Worm (Caenorhabditis elegans) whole organism, young adult: ENCODE data around the gene chl-1.
A peak's percentile ranks its signal among the peaks of the same experiment; 100 is the strongest.

Source experiments
- B0261.1 ChIP-seq: sonication (generic microtip); optimal IDR thresholded peaks from 2 replicates; lab custom pipeline; 2016; ENCODE audit warnings: mild to moderate bottlenecking, missing genetic modification characterization, moderate library complexity, missing compliant biosample characterization
- D2030.7 ChIP-seq: fragments of 200-800 bp; sonication (Bioruptor generic); IDR thresholded peaks from 2 replicates; pipeline ENCODE4 v1.3.6; 2022; ENCODE audit warnings: missing genetic modification reagents, missing genetic modification characterization, missing compliant biosample characterization
- F33H1.4 ChIP-seq: fragments of 200-800 bp; sonication (Bioruptor generic); IDR thresholded peaks from 2 replicates; pipeline ENCODE4 v1.3.6; 2022; ENCODE audit warnings: missing genetic modification reagents, missing genetic modification characterization, missing compliant biosample characterization
- F49E8.2 ChIP-seq: sonication (generic microtip); optimal IDR thresholded peaks from 3 replicates; lab custom pipeline; 2017; ENCODE audit warnings: missing genetic modification characterization, mild to moderate bottlenecking, missing compliant biosample characterization, antibody characterized with exemption, moderate library complexity; ENCODE audit not compliant: insufficient read depth
- K12H6.12 ChIP-seq: fragments of 200-800 bp; sonication (Bioruptor generic); optimal IDR thresholded peaks from 2 replicates; lab custom pipeline; 2018; ENCODE audit warnings: mild to moderate bottlenecking, missing genetic modification characterization, missing compliant biosample characterization
- Y79H2A.3 ChIP-seq: fragments of 200-800 bp; sonication (Bioruptor generic); conservative IDR thresholded peaks from 2 replicates; pipeline ENCODE4 v1.3.6; 2022; ENCODE audit warnings: missing genetic modification reagents, missing genetic modification characterization, missing compliant biosample characterization
- aptf-2 ChIP-seq: fragments of 200-800 bp; sonication (Bioruptor generic); conservative IDR thresholded peaks from 2 replicates; pipeline ENCODE4 v1.3.6; 2022; ENCODE audit warnings: missing genetic modification reagents, missing genetic modification characterization, missing compliant biosample characterization
- aptf-3 ChIP-seq: fragments of 200-800 bp; sonication (Bioruptor generic); IDR thresholded peaks from 2 replicates; pipeline ENCODE4 v1.3.6; 2022; ENCODE audit warnings: missing genetic modification characterization, missing compliant biosample characterization
- atf-7 ChIP-seq: sonication (generic microtip); optimal IDR thresholded peaks from 2 replicates; lab custom pipeline; 2017; ENCODE audit warnings: mild to moderate bottlenecking, missing genetic modification characterization, missing compliant biosample characterization
- attf-5 ChIP-seq: fragments of 200-800 bp; sonication (Bioruptor generic); optimal IDR thresholded peaks from 2 replicates; lab custom pipeline; 2018; ENCODE audit warnings: mild to moderate bottlenecking, missing genetic modification characterization, missing compliant biosample characterization
- attf-6 ChIP-seq: fragments of 200-800 bp; sonication (Bioruptor generic); IDR thresholded peaks from 2 replicates; pipeline ENCODE4 v1.3.6; 2022; ENCODE audit warnings: missing genetic modification reagents, missing genetic modification characterization, missing compliant biosample characterization
- bed-1 ChIP-seq: fragments of 200-800 bp; sonication (Bioruptor generic); IDR thresholded peaks from 2 replicates; pipeline ENCODE4 v1.3.6; 2022; ENCODE audit warnings: missing genetic modification reagents, missing genetic modification characterization, missing compliant biosample characterization
- cebp-1 ChIP-seq, 2 experiments: fragments of 200-800 bp in 1 of 2; sonication (Bioruptor generic) in 1 of 2; sonication (generic microtip) in 1 of 2; IDR thresholded peaks in 1 of 2; optimal IDR thresholded peaks in 1 of 2; 2 replicates each; pipeline versions ENCODE4 v1.3.6 to Lab custom; 2017 to 2022; ENCODE audit warnings: missing compliant biosample characterization in 2 of 2, missing genetic modification characterization in 2 of 2, mild to moderate bottlenecking in 1 of 2, missing genetic modification reagents in 1 of 2, moderate library complexity in 1 of 2
- ceh-100 ChIP-seq: fragments of 200-800 bp; sonication (Bioruptor generic); IDR thresholded peaks from 2 replicates; pipeline ENCODE4 v1.3.6; 2022; ENCODE audit warnings: missing genetic modification reagents, missing genetic modification characterization, missing compliant biosample characterization
- ceh-27 ChIP-seq: fragments of 200-800 bp; sonication (Bioruptor generic); optimal IDR thresholded peaks from 2 replicates; lab custom pipeline; 2018; ENCODE audit warnings: mild to moderate bottlenecking, missing genetic modification characterization, moderate library complexity, missing compliant biosample characterization
- ceh-79 ChIP-seq: sonication (generic microtip); optimal IDR thresholded peaks from 2 replicates; lab custom pipeline; 2017; ENCODE audit warnings: mild to moderate bottlenecking, missing genetic modification characterization, missing compliant biosample characterization
- chd-7 ChIP-seq: sonication (generic microtip); optimal IDR thresholded peaks from 2 replicates; lab custom pipeline; 2016; ENCODE audit warnings: mild to moderate bottlenecking, missing genetic modification characterization, moderate library complexity, missing compliant biosample characterization
- dpff-1 ChIP-seq: sonication (generic microtip); optimal IDR thresholded peaks from 2 replicates; lab custom pipeline; 2017; ENCODE audit warnings: mild to moderate bottlenecking, missing genetic modification characterization, missing compliant biosample characterization
- dpl-1 ChIP-seq: fragments of 150-350 bp; optimal IDR thresholded peaks from 2 replicates; lab custom pipeline; 2014; ENCODE audit warnings: missing biosample characterization, missing genetic modification reagents, missing genetic modification characterization
- efl-1 ChIP-seq: fragments of 150-350 bp; optimal IDR thresholded peaks from 2 replicates; lab custom pipeline; 2014; ENCODE audit warnings: missing biosample characterization, missing genetic modification reagents, missing genetic modification characterization
- ekl-4 ChIP-seq: fragments of 200-800 bp; sonication (Bioruptor generic); IDR thresholded peaks from 2 replicates; pipeline ENCODE4 v1.3.6; 2022; ENCODE audit warnings: missing genetic modification reagents, missing genetic modification characterization, missing compliant biosample characterization
- ets-4 ChIP-seq: fragments of 200-800 bp; sonication (Bioruptor generic); optimal IDR thresholded peaks from 2 replicates; lab custom pipeline; 2018; ENCODE audit warnings: mild to moderate bottlenecking, missing genetic modification characterization, missing compliant biosample characterization
- him-1 ChIP-seq: sonication (generic microtip); optimal IDR thresholded peaks from 2 replicates; lab custom pipeline; 2016; ENCODE audit warnings: missing genotype, missing genetic modification reagents, missing genetic modification characterization, missing compliant biosample characterization
- hmg-1.2 ChIP-seq: fragments of 200-800 bp; sonication (Bioruptor generic); IDR thresholded peaks from 2 replicates; pipeline ENCODE4 v1.3.6; 2022; ENCODE audit warnings: missing genetic modification reagents, missing genetic modification characterization, missing compliant biosample characterization
- hmg-20 ChIP-seq: fragments of 200-800 bp; sonication (Bioruptor generic); IDR thresholded peaks from 2 replicates; pipeline ENCODE4 v1.3.6; 2022; ENCODE audit warnings: missing genetic modification reagents, missing genetic modification characterization, missing compliant biosample characterization
- let-607 ChIP-seq, 2 experiments: fragments of 200-800 bp in 1 of 2; sonication (Bioruptor generic) in 1 of 2; sonication (generic microtip) in 1 of 2; optimal IDR thresholded peaks; 2 replicates each; lab custom pipeline; 2016 to 2018; ENCODE audit warnings: mild to moderate bottlenecking in 2 of 2, missing compliant biosample characterization in 2 of 2, missing genetic modification characterization in 2 of 2, moderate library complexity in 2 of 2, missing genotype in 1 of 2
- lin-26 ChIP-seq: fragments of 200-800 bp; sonication (Bioruptor generic); IDR thresholded peaks from 2 replicates; pipeline ENCODE4 v1.3.6; 2022; ENCODE audit warnings: missing genetic modification reagents, missing genetic modification characterization, missing compliant biosample characterization
- lin-35 ChIP-seq, 3 experiments: fragments of 150-350 bp in 2 of 3; sonication (generic microtip) in 1 of 3; optimal IDR thresholded peaks; 2 replicates each; lab custom pipeline; 2014 to 2018; ENCODE audit warnings: missing biosample characterization in 3 of 3, missing genetic modification characterization in 3 of 3, missing genetic modification reagents in 3 of 3
- lin-40 ChIP-seq: sonication (generic microtip); optimal IDR thresholded peaks from 2 replicates; lab custom pipeline; 2016; ENCODE audit warnings: missing genetic modification characterization, mild to moderate bottlenecking, missing compliant biosample characterization, missing genotype, missing genetic modification reagents
- lin-54 ChIP-seq: fragments of 200-800 bp; sonication (Bioruptor generic); optimal IDR thresholded peaks from 2 replicates; lab custom pipeline; 2018; ENCODE audit warnings: mild to moderate bottlenecking, missing genetic modification characterization, missing compliant biosample characterization
- lsl-1 ChIP-seq: fragments of 200-800 bp; sonication (Bioruptor generic); optimal IDR thresholded peaks from 2 replicates; lab custom pipeline; 2018; ENCODE audit warnings: mild to moderate bottlenecking, missing genetic modification characterization, moderate library complexity, missing compliant biosample characterization
- lsy-27 ChIP-seq: sonication (generic microtip); optimal IDR thresholded peaks from 2 replicates; lab custom pipeline; 2017; ENCODE audit warnings: missing genetic modification characterization, mild to moderate bottlenecking, missing compliant biosample characterization, antibody characterized with exemption, missing genotype, borderline replicate concordance; ENCODE audit not compliant: insufficient read depth
- madf-6 ChIP-seq: fragments of 200-800 bp; sonication (Bioruptor generic); IDR thresholded peaks from 2 replicates; pipeline ENCODE4 v1.3.6; 2022; ENCODE audit warnings: missing genetic modification reagents, missing genetic modification characterization, missing compliant biosample characterization
- mcd-1 ChIP-seq: fragments of 200-800 bp; sonication (Bioruptor generic); IDR thresholded peaks from 2 replicates; pipeline ENCODE4 v1.3.6; 2022; ENCODE audit warnings: missing genetic modification reagents, missing genetic modification characterization, missing compliant biosample characterization
- nfyb-1 ChIP-seq: fragments of 200-800 bp; sonication (Bioruptor generic); IDR thresholded peaks from 2 replicates; pipeline ENCODE4 v1.3.6; 2022; ENCODE audit warnings: missing genetic modification reagents, missing genetic modification characterization, missing compliant biosample characterization
- nhr-80 ChIP-seq: sonication (generic microtip); optimal IDR thresholded peaks from 2 replicates; lab custom pipeline; 2016; ENCODE audit warnings: missing genetic modification characterization, missing compliant biosample characterization
- sdz-38 ChIP-seq: sonication (generic microtip); optimal IDR thresholded peaks from 2 replicates; lab custom pipeline; 2016; ENCODE audit warnings: missing genotype, missing genetic modification characterization, missing compliant biosample characterization
- snpc-1.3 ChIP-seq: sonication (generic microtip); optimal IDR thresholded peaks from 2 replicates; lab custom pipeline; 2017; ENCODE audit warnings: missing genetic modification characterization, mild to moderate bottlenecking, missing compliant biosample characterization, antibody characterized with exemption, moderate library complexity, missing genotype, missing genetic modification reagents; ENCODE audit not compliant: insufficient read depth
- snpc-3.4 ChIP-seq: sonication (generic microtip); optimal IDR thresholded peaks from 2 replicates; lab custom pipeline; 2017; ENCODE audit warnings: missing genetic modification characterization, mild to moderate bottlenecking, missing compliant biosample characterization, antibody characterized with exemption, moderate library complexity, missing genotype, missing genetic modification reagents
- snpc-4 ChIP-seq, 5 experiments: fragments of 150-350 bp in 1 of 5; sonication (generic microtip) in 4 of 5; optimal IDR thresholded peaks; 2 replicates each; lab custom pipeline; 2014 to 2018; ENCODE audit warnings: missing genetic modification characterization in 5 of 5, missing biosample characterization in 3 of 5, antibody characterized with exemption in 2 of 5, mild to moderate bottlenecking in 2 of 5, missing compliant biosample characterization in 2 of 5, missing genotype in 2 of 5, moderate library complexity in 2 of 5, missing genetic modification reagents in 1 of 5
- tlf-1 ChIP-seq: fragments of 200-800 bp; sonication (Bioruptor generic); optimal IDR thresholded peaks from 2 replicates; lab custom pipeline; 2018; ENCODE audit warnings: mild to moderate bottlenecking, missing genetic modification characterization, missing compliant biosample characterization
- ztf-22 ChIP-seq: fragments of 200-800 bp; sonication (Bioruptor generic); optimal IDR thresholded peaks from 2 replicates; lab custom pipeline; 2018; ENCODE audit warnings: mild to moderate bottlenecking, missing genetic modification characterization, moderate library complexity, missing compliant biosample characterization
- ztf-25 ChIP-seq: fragments of 200-800 bp; sonication (Bioruptor generic); IDR thresholded peaks from 2 replicates; pipeline ENCODE4 v1.3.6; 2022; ENCODE audit warnings: missing genetic modification reagents, missing genetic modification characterization, missing compliant biosample characterization
- ztf-26 ChIP-seq: sonication (generic microtip); optimal IDR thresholded peaks from 2 replicates; lab custom pipeline; 2017; ENCODE audit warnings: missing genetic modification characterization, missing compliant biosample characterization

Gene chl-1

DNA sequence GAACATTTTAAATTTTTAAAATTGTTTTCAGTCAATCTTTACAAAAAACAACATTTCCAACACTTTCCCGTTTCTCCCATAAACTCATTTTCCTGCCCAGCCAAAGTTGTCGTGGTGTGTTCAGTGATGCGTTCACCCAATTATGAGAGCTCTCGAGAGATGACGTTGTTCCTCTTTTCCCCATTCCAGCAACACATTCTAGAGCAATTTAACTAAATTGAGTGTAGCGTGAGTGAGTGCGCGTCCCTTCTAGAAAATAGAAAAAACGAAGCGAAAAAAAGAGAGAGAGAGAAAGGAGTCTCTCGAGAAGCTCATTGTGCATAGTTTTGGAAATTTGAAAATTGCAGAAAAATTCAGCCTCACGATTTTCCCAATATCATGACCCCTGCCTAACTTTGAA lies 46.3 kb downstream of the chl-1 start:
- TF ChIP-seq ceh-27 (peak; percentile 35), dpff-1 (tag; lab: Kevin White, UChicago) (no peak)

DNA sequence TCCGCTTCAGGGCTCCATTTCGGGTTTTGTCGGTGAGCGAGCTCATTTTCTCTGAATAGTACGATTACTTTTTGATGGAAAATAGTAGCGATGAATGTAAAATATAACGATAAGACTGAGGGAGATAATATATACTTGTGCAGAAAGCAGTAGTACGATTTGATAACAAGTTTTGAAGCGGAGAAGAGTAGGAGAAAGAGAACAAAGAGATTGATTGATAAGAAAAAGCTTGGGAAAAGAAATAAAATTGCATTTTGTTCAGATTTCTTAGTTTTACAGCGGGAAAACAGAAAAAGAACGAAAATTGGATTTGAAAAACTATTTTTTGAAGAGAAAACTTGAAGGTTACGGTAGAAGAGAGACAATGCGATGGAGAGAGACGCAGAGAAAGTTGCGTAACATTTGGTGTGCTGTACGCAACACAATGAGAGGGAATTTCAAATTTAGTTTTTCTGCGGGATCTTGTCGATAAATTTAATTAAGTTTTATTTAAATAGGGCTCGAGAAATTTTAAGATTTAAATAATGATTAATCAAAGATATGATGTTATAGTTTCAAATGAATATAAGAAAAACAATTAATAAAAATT lies 47.3 kb downstream of the chl-1 start, which contains the start of gene umps-1:
TSS of gene umps-1 (minus strand) at position 51 of the 589 bp plus-strand sequence.
- TF ChIP-seq snpc-4 (GFP tag; optimal IDR thresholded peaks at IDR 0.05; lab: Kevin White, UChicago) (no peak), snpc-4 (tag; optimal IDR thresholded peaks at IDR 0.05; lab: Kevin White, UChicago) (peak in 1 of 4 experiments; percentile 28), ceh-79 (no peak), tlf-1 (GFP tag; lab: Kevin White, UChicago) (peak; percentile 23), F33H1.4 (GFP tag; lab: Robert Waterston, UW) (peak; percentile 46; the same call in 1 of the 2 replicates), ceh-100 (GFP tag; lab: Robert Waterston, UW) (no peak), dpl-1 (GFP tag; lab: Kevin White, UChicago) (peak; percentile 70), let-607 (tag; optimal IDR thresholded peaks at IDR 0.05; lab: Kevin White, UChicago) (peak in 1 of 2 experiments; percentile 18), hmg-1.2 (GFP tag; lab: Robert Waterston, UW) (peak; percentile 99), attf-5 (peak; percentile 24), D2030.7 (GFP tag; lab: Robert Waterston, UW) (0 out of 2 replicates have a peak, but pooled peaks have one; percentile 28), chd-7 (tag; lab: Kevin White, UChicago) (no peak), lsy-27 (tag; lab: Kevin White, UChicago) (no peak), lin-26 (GFP tag; lab: Robert Waterston, UW) (no peak), nfyb-1 (GFP tag; lab: Robert Waterston, UW) (no peak), sdz-38 (no peak), ets-4 (no peak), lsl-1 (GFP tag; lab: Kevin White, UChicago) (peak; percentile 77), ztf-25 (GFP tag; lab: Robert Waterston, UW) (no peak), madf-6 (GFP tag; lab: Robert Waterston, UW) (peak; percentile 65), mcd-1 (GFP tag; lab: Robert Waterston, UW) (peak; percentile 70), cebp-1 (GFP tag; IDR thresholded peaks at IDR 0.05; lab: Robert Waterston, UW) (no peak), cebp-1 (tag; optimal IDR thresholded peaks at IDR 0.05; lab: Kevin White, UChicago) (peak; percentile 76), lin-35 (GFP tag; optimal IDR thresholded peaks at IDR 0.05; lab: Kevin White, UChicago) (peak in 2 of 3 experiments; percentile 10 to 93), bed-1 (GFP tag; lab: Robert Waterston, UW) (no peak), ceh-27 (peak; percentile 38), snpc-1.3 (tag; lab: Kevin White, UChicago) (peak; percentile 35), atf-7 (tag; lab: Kevin White, UChicago) (no peak), ekl-4 (0 out of 2 replicates have a peak, but pooled peaks have one; percentile 29), B0261.1 (tag; lab: Kevin White, UChicago) (no peak), attf-6 (GFP tag; lab: Robert Waterston, UW) (no peak), him-1 (tag; lab: Kevin White, UChicago) (no peak), lin-40 (peak; percentile 38), F49E8.2 (tag; lab: Kevin White, UChicago) (peak; percentile 47), Y79H2A.3 (GFP tag; lab: Robert Waterston, UW) (no peak), lin-54 (GFP tag; lab: Kevin White, UChicago) (peak; percentile 95), ztf-22 (no peak), ztf-26 (tag; lab: Kevin White, UChicago) (no peak), efl-1 (GFP tag; lab: Kevin White, UChicago) (peak; percentile 83), nhr-80 (tag; lab: Kevin White, UChicago) (no peak), aptf-2 (GFP tag; lab: Robert Waterston, UW) (no peak), snpc-3.4 (no peak), K12H6.12 (no peak), aptf-3 (GFP tag; lab: Robert Waterston, UW) (no peak), hmg-20 (GFP tag; lab: Robert Waterston, UW) (no peak)
